Fruit fly (Drosophila melanogaster): ENCODE data around the gene CG2574.

CG2574 gene

dm6 chrX:12408377-12408911, at the start of gene CG2574, which contains the start of gene CG32651:
CG2574 (plus strand) TSS chrX:12408861.
CG32651 (minus strand) TSS chrX:12408477.
- TF ChIP-seq Ets21C (GFP tag; optimal IDR thresholded peaks at IDR 0.05) (no peak), CG9139 (GFP tag; optimal IDR thresholded peaks at IDR 0.05) (no peak), CG6854 (GFP tag; optimal IDR thresholded peaks at IDR 0.05) (no peak), fd85E (GFP tag; optimal IDR thresholded peaks at IDR 0.05) (no peak), CG31627 (GFP tag; optimal IDR thresholded peaks at IDR 0.05) (no peak), CG8119 (GFP tag; IDR thresholded peaks at IDR 0.05) (no peak), CG1621 (tag; optimal IDR thresholded peaks at IDR 0.05) (no peak), CG10669 (GFP tag; optimal IDR thresholded peaks at IDR 0.05) (no peak), salr (GFP tag; optimal IDR thresholded peaks at IDR 0.05) (no peak), Eip93F (GFP tag; optimal IDR thresholded peaks at IDR 0.05) (no peak), Hr39 (GFP tag; optimal IDR thresholded peaks at IDR 0.05) (no peak), Blimp-1 (GFP tag; optimal IDR thresholded peaks at IDR 0.05) (no peak), achi (GFP tag; optimal IDR thresholded peaks at IDR 0.05) (no peak), eg (GFP tag; IDR thresholded peaks at IDR 0.05) (no peak), CG3032 (tag; optimal IDR thresholded peaks at IDR 0.05) (no peak), Eip78C (GFP tag) (no peak)

- TF ChIP-seq CG6276 (GFP tag; optimal IDR thresholded peaks at IDR 0.05) (no peak), Gug (GFP tag; IDR thresholded peaks at IDR 0.05) (no peak), CG6163 (GFP tag; IDR thresholded peaks at IDR 0.05) (no peak), fkh (GFP tag; optimal IDR thresholded peaks at IDR 0.05) (no peak), Blimp-1 (GFP tag; optimal IDR thresholded peaks at IDR 0.05) (no peak), lz (GFP tag; optimal IDR thresholded peaks at IDR 0.05) (no peak), Eip75B (GFP tag; optimal IDR thresholded peaks at IDR 0.05) (no peak), cyc (GFP tag; optimal IDR thresholded peaks at IDR 0.05) (no peak), dac (GFP tag; optimal IDR thresholded peaks at IDR 0.05) (no peak), Hr39 (GFP tag; optimal IDR thresholded peaks at IDR 0.05) (no peak), CG7368 (GFP tag; optimal IDR thresholded peaks at IDR 0.05) (no peak), topi (GFP tag; optimal IDR thresholded peaks at IDR 0.05) (no peak), CG8319 (GFP tag; optimal IDR thresholded peaks at IDR 0.05) (no peak), CG11762 (GFP tag; optimal IDR thresholded peaks at IDR 0.05; ENCODE audit: insufficient read depth) (no peak), CG1621 (tag; optimal IDR thresholded peaks at IDR 0.05) (no peak)
Measured at dm6 chrX:12372818-12373217, 35.8 kb upstream of the CG2574 start, which contains the start of gene CG2577. CG2577 (plus strand) TSS chrX:12373118.

- no peak for TF ChIP-seq CG8319 (GFP tag; optimal IDR thresholded peaks at IDR 0.05)
- TF ChIP-seq svp (GFP tag): no peak
- TF ChIP-seq CG8119 (GFP tag; IDR thresholded peaks at IDR 0.05): no peak
- no peak for TF ChIP-seq CG34406 (GFP tag; optimal IDR thresholded peaks at IDR 0.05)
- TF ChIP-seq Sox14 (GFP tag; optimal IDR thresholded peaks at IDR 0.05): no peak
- no peak for TF ChIP-seq CG1621 (tag; optimal IDR thresholded peaks at IDR 0.05)
- TF ChIP-seq topi (GFP tag; optimal IDR thresholded peaks at IDR 0.05): no peak
- no peak for TF ChIP-seq CG11762 (GFP tag; optimal IDR thresholded peaks at IDR 0.05; ENCODE audit: insufficient read depth)
- no peak for TF ChIP-seq Ets96B (tag; optimal IDR thresholded peaks at IDR 0.05)
- no peak for TF ChIP-seq acj6 (GFP tag; optimal IDR thresholded peaks at IDR 0.05)
- no peak for TF ChIP-seq spab (GFP tag; optimal IDR thresholded peaks at IDR 0.05)
- TF ChIP-seq fd59A (GFP tag; optimal IDR thresholded peaks at IDR 0.05): no peak
- TF ChIP-seq esn (GFP tag; optimal IDR thresholded peaks at IDR 0.05): no peak
- no peak for TF ChIP-seq CG4318 (GFP tag; optimal IDR thresholded peaks at IDR 0.05)
- TF ChIP-seq CG16779 (tag; optimal IDR thresholded peaks at IDR 0.05): no peak
- TF ChIP-seq achi (GFP tag; optimal IDR thresholded peaks at IDR 0.05): no peak
- no peak for TF ChIP-seq CG15336 (GFP tag; IDR thresholded peaks at IDR 0.05)
- no peak for TF ChIP-seq Ets21C (GFP tag; optimal IDR thresholded peaks at IDR 0.05)
Measured at dm6 chrX:12377655-12378054, 31.0 kb upstream of the CG2574 start, which contains the start of gene Ir11a. Ir11a (minus strand) TSS chrX:12377755.
